Worm (Caenorhabditis elegans) whole organism, midembryonic: ENCODE results near the gene gen-1.

Experiments used
- flt-1 ChIP-seq: fragments of 200-800 bp; sonication (Bioruptor generic); IDR thresholded peaks from 2 replicates; pipeline ENCODE4 v1.3.6; 2022; ENCODE audit warnings: missing genetic modification characterization, missing compliant biosample characterization
- med-1 ChIP-seq: sonication (generic microtip); optimal IDR thresholded peaks from 2 replicates; lab custom pipeline; 2017; ENCODE audit warnings: missing genetic modification characterization, mild to moderate bottlenecking, missing compliant biosample characterization, antibody characterized with exemption, missing genetic modification reagents; ENCODE audit not compliant: insufficient read depth
- ref-1 ChIP-seq: fragments of 200-800 bp; sonication (Bioruptor generic); conservative IDR thresholded peaks from 2 replicates; pipeline ENCODE4 v1.3.6; 2022; ENCODE audit warnings: missing genetic modification reagents, missing genetic modification characterization, missing compliant biosample characterization
- ztf-29 ChIP-seq: fragments of 200-800 bp; sonication (Bioruptor generic); IDR thresholded peaks from 2 replicates; pipeline ENCODE4 v1.3.6; 2022; ENCODE audit warnings: missing genetic modification reagents, missing genetic modification characterization, missing compliant biosample characterization

ce11 chrIII:6202440-6202839 is 45.5 kb downstream of the gen-1 start:
- TF ChIP-seq flt-1 (GFP tag; lab: Robert Waterston, UW) (no peak), ztf-29 (GFP tag; lab: Robert Waterston, UW) (no peak), med-1 (GFP tag; lab: Kevin White, UChicago) (no peak), ref-1 (GFP tag; lab: Robert Waterston, UW) (no peak)
